Fruit fly (Drosophila melanogaster) whole organism, wandering third instar larva: ENCODE data around the gene CG14537.

Experiments
- Abd-B ChIP-seq: fragments of >200 bp; optimal IDR thresholded peaks from 2 replicates; lab custom pipeline; 2017; ENCODE audit warnings: missing biosample characterization, missing genetic modification characterization
- CG32264 ChIP-seq: fragments of 200-800 bp; sonication (Bioruptor generic); optimal IDR thresholded peaks from 2 replicates; lab custom pipeline; 2016; ENCODE audit warnings: missing biosample characterization, missing genetic modification characterization
- CG9705 ChIP-seq: fragments of 200-800 bp; sonication (Bioruptor generic); optimal IDR thresholded peaks from 2 replicates; lab custom pipeline; 2018; ENCODE audit warnings: missing biosample characterization, mild to moderate bottlenecking, missing genetic modification characterization
- GATAd ChIP-seq: sonication (Bioruptor generic); optimal IDR thresholded peaks from 2 replicates; lab custom pipeline; 2016; ENCODE audit warnings: missing biosample characterization, missing genetic modification characterization
- HLH106 ChIP-seq: fragments of 200-800 bp; optimal IDR thresholded peaks from 3 replicates; lab custom pipeline; 2019; ENCODE audit warnings: missing biosample characterization, mild to moderate bottlenecking, missing genetic modification characterization, moderate library complexity
- Hnf4 ChIP-seq: fragments of 200-800 bp; sonication (Bioruptor generic); optimal IDR thresholded peaks from 2 replicates; lab custom pipeline; 2016; ENCODE audit warnings: missing biosample characterization, mild to moderate bottlenecking, missing genetic modification characterization
- Hr78 ChIP-seq: fragments of >200 bp; optimal IDR thresholded peaks from 2 replicates; lab custom pipeline; 2017; ENCODE audit warnings: missing biosample characterization, missing genetic modification characterization
- Hr83 ChIP-seq: fragments of 200-300 bp; sonication (Bioruptor generic); optimal IDR thresholded peaks from 2 replicates; lab custom pipeline; 2016; ENCODE audit warnings: missing biosample characterization, mild to moderate bottlenecking, missing genetic modification characterization, moderate library complexity; ENCODE audit not compliant: poor library complexity, severe bottlenecking
- Mio ChIP-seq: sonication (Bioruptor generic); optimal IDR thresholded peaks from 2 replicates; lab custom pipeline; 2016; ENCODE audit warnings: missing biosample characterization, missing genetic modification characterization
- Myc ChIP-seq: fragments of >200 bp; optimal IDR thresholded peaks from 2 replicates; lab custom pipeline; 2017
- OdsH ChIP-seq: fragments of 200-800 bp; sonication (Bioruptor generic); optimal IDR thresholded peaks from 2 replicates; lab custom pipeline; 2016; ENCODE audit warnings: missing biosample characterization, mild to moderate bottlenecking, missing genetic modification characterization
- Rel ChIP-seq, 2 experiments: fragments of 200-800 bp; sonication (Bioruptor generic) in 1 of 2; optimal IDR thresholded peaks; 2 replicates in 1 of 2; 3 replicates in 1 of 2; lab custom pipeline; 2016 to 2019; ENCODE audit warnings: mild to moderate bottlenecking in 2 of 2, missing biosample characterization in 2 of 2, missing genetic modification characterization in 2 of 2, moderate library complexity in 1 of 2
- Sp1 ChIP-seq: fragments of 200-800 bp; sonication (Bioruptor generic); optimal IDR thresholded peaks from 3 replicates; lab custom pipeline; 2019; ENCODE audit warnings: missing biosample characterization, mild to moderate bottlenecking, missing genetic modification characterization, moderate library complexity
- Vsx2 ChIP-seq: fragments of 200-300, 225-300 bp; sonication (Bioruptor generic); optimal IDR thresholded peaks from 2 replicates; lab custom pipeline; 2018; ENCODE audit warnings: missing biosample characterization, missing genetic modification characterization; ENCODE audit not compliant: partially characterized antibody
- br ChIP-seq: fragments of 200-800 bp; sonication (Bioruptor generic); optimal IDR thresholded peaks from 2 replicates; lab custom pipeline; 2016; ENCODE audit warnings: missing biosample characterization, missing genetic modification characterization
- brk ChIP-seq: fragments of 200-800 bp; sonication (Bioruptor generic); optimal IDR thresholded peaks from 2 replicates; lab custom pipeline; 2016; ENCODE audit warnings: missing biosample characterization, mild to moderate bottlenecking, missing genetic modification characterization
- dl ChIP-seq, 2 experiments: fragments of 175-275, 200-275 bp in 1 of 2; fragments of 200-275 bp in 1 of 2; sonication (Bioruptor generic); optimal IDR thresholded peaks; lab custom pipeline; 2018; ENCODE audit warnings: mild to moderate bottlenecking in 2 of 2, missing biosample characterization in 2 of 2, missing genetic modification characterization in 2 of 2, moderate library complexity in 2 of 2; ENCODE audit not compliant: partially characterized antibody in 2 of 2, insufficient read depth in 1 of 2
- dsf ChIP-seq: sonication (Bioruptor generic); optimal IDR thresholded peaks from 2 replicates; lab custom pipeline; 2016; ENCODE audit warnings: missing biosample characterization, missing genetic modification characterization, borderline replicate concordance
- ey ChIP-seq: fragments of 200-800 bp; sonication (Bioruptor generic); optimal IDR thresholded peaks from 2 replicates; lab custom pipeline; 2016; ENCODE audit warnings: missing biosample characterization, missing genetic modification characterization
- foxo ChIP-seq, 2 experiments: fragments of 200-800 bp; sonication (Bioruptor generic); optimal IDR thresholded peaks; 2 replicates in 1 of 2; 3 replicates in 1 of 2; lab custom pipeline; 2016 to 2017; ENCODE audit warnings: missing biosample characterization in 2 of 2, missing genetic modification characterization in 2 of 2
- h ChIP-seq: fragments of 200-800 bp; sonication (Bioruptor generic); optimal IDR thresholded peaks from 3 replicates; lab custom pipeline; 2016; ENCODE audit warnings: missing biosample characterization, mild to moderate bottlenecking, missing genetic modification characterization
- jim ChIP-seq: fragments of 175-275, 200-325 bp; sonication (Bioruptor generic); optimal IDR thresholded peaks from 2 replicates; lab custom pipeline; 2016; ENCODE audit warnings: missing biosample characterization, mild to moderate bottlenecking, missing genetic modification characterization
- lola ChIP-seq: fragments of >200 bp; optimal IDR thresholded peaks from 2 replicates; lab custom pipeline; 2017; ENCODE audit warnings: missing biosample characterization, missing genetic modification characterization
- pan ChIP-seq: fragments of >200 bp; optimal IDR thresholded peaks from 2 replicates; lab custom pipeline; 2017
- psq ChIP-seq: fragments of 200-800 bp; sonication (Bioruptor generic); optimal IDR thresholded peaks from 3 replicates; lab custom pipeline; 2017; ENCODE audit warnings: missing biosample characterization, mild to moderate bottlenecking, missing genetic modification characterization, moderate library complexity
- rgr ChIP-seq: fragments of 200-800 bp; sonication (Bioruptor generic); optimal IDR thresholded peaks from 3 replicates; lab custom pipeline; 2016; ENCODE audit warnings: missing biosample characterization, mild to moderate bottlenecking, missing genetic modification characterization
- sage ChIP-seq: fragments of 200-800 bp; sonication (Bioruptor generic); optimal IDR thresholded peaks from 2 replicates; lab custom pipeline; 2016; ENCODE audit warnings: missing biosample characterization, mild to moderate bottlenecking, missing genetic modification characterization
- sv ChIP-seq: fragments of 200-800 bp; sonication (Bioruptor generic); optimal IDR thresholded peaks from 3 replicates; lab custom pipeline; 2016; ENCODE audit warnings: missing biosample characterization, missing genetic modification characterization
- tai ChIP-seq: sonication (Bioruptor generic); optimal IDR thresholded peaks from 2 replicates; lab custom pipeline; 2016; ENCODE audit warnings: missing biosample characterization, missing genetic modification characterization
- usp ChIP-seq: fragments of >200 bp; optimal IDR thresholded peaks from 2 replicates; lab custom pipeline; 2017; ENCODE audit warnings: missing biosample characterization, missing genetic modification characterization
- woc ChIP-seq: sonication (Bioruptor generic); optimal IDR thresholded peaks from 2 replicates; lab custom pipeline; 2016; ENCODE audit warnings: missing biosample characterization, mild to moderate bottlenecking, missing genetic modification characterization

The CG14537 gene

DNA sequence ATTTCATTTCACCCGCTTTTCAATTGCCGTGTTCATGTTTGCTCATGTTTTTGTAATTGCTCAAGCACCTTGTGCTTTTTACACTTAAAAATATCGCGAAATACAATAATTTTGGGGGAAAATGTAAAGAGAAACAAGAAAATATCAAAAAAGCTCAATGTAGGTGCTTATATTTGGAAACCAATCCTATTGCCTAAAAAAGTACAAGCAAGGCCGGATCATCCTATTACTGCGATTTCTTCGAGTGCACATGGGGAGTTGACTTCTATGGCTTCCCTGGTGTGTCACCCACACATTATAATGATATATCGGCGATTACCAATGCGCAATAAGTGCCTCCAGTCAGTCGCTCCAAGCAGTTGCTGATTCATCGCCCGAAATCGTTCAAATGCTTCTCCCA lies 992 bp downstream of the CG14537 start:
- TF ChIP-seq Rel (GFP tag; optimal IDR thresholded peaks at IDR 0.05; lab: Kevin White, UChicago) (no peak), Rel (tag; optimal IDR thresholded peaks at IDR 0.05; lab: Kevin White, UChicago) (no peak), br (GFP tag; lab: Kevin White, UChicago) (peak; percentile 52), h (peak; percentile 29), lola (GFP tag; lab: Kevin White, UChicago) (no peak), psq (GFP tag; lab: Kevin White, UChicago) (peak; percentile 17), rgr (GFP tag; lab: Kevin White, UChicago) (peak; percentile 16), ey (GFP tag; lab: Kevin White, UChicago) (peak; percentile 42), Hnf4 (GFP tag; lab: Kevin White, UChicago) (peak; percentile 9), HLH106 (tag; lab: Kevin White, UChicago) (peak; percentile 17), foxo (GFP tag; optimal IDR thresholded peaks at IDR 0.05; lab: Kevin White, UChicago) (no peak), tai (no peak)

DNA sequence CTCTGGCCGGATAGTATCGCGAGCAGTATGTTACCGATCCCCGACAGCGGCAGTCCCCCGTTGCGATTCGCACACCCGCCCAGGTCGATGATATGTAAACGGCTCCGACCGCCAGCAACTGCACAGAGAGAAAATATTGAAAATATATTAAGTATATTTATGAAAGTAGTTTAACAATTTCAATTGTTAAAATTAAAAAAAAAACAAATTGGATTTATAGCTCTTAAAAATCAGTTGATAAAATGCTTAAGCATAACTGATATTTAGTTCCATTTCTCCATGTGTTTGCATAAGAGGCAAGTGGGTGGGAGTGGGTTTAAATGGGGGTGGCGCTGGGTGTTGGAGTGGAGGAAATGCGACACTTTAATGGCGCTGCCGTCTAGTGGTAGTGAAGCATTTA lies 9.2 kb downstream of the CG14537 start:
- peak in 1 of 2 experiments; percentile 1 for TF ChIP-seq foxo (GFP tag; optimal IDR thresholded peaks at IDR 0.05; lab: Kevin White, UChicago)
- no peak for TF ChIP-seq OdsH (GFP tag; lab: Kevin White, UChicago)

DNA sequence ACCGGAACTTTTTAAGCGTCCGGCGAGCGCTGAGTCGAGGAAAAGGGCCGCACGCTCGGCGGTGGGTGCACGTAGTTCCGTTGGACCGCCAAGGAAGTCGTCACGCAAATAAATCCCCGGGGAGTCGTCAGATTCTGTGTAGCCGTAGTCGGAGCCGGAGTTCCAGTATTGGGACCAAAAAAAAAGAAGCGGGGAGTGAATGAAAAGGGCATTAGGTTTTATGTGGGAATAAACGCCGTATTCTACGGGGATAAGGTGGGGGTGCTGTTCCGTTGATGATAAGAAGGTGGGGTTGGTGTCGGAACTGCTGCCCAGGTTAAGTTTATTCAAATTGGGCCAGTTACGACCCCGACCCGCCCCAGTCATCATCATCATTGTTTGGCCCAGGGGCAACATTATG lies 10.2 kb downstream of the CG14537 start:
- TF ChIP-seq Myc (lab: Kevin White, UChicago) (no peak), Abd-B (GFP tag; lab: Kevin White, UChicago) (no peak), jim (GFP tag; lab: Kevin White, UChicago) (no peak), Rel (GFP tag; optimal IDR thresholded peaks at IDR 0.05; lab: Kevin White, UChicago) (no peak), Rel (tag; optimal IDR thresholded peaks at IDR 0.05; lab: Kevin White, UChicago) (no peak), CG32264 (GFP tag; lab: Kevin White, UChicago) (no peak), GATAd (GFP tag; lab: Kevin White, UChicago) (no peak), Mio (GFP tag; lab: Kevin White, UChicago) (no peak), dl (GFP tag; optimal IDR thresholded peaks at IDR 0.05; lab: Kevin White, UChicago; ENCODE audit: insufficient read depth in 1 of 2, partially characterized antibody in 2 of 2) (no peak), pan (no peak)
- TF ChIP-seq, all 38 proteins: peak for 0

DNA sequence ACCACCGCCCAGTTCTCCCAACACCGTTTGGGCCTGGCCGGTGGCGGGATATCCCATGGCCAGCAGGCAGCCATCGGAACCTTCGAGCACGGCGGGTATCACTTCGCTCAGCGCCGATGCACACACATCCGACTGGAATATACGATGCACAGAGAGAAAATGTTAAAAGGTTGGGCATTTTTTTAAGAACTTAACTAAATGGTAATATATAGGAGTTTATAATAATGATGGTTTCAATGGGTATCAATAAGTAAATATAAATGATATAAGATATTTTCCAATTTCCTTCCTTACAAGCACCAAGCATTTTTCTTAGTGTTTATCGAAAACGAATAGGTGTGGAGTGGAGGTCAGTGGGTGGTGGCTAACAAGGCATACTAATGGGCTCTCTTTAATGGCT lies 11.4 kb downstream of the CG14537 start:
- TF ChIP-seq Hr83 (GFP tag; lab: Kevin White, UChicago) (no peak), foxo (GFP tag; optimal IDR thresholded peaks at IDR 0.05; lab: Kevin White, UChicago) (no peak), sage (no peak), dsf (GFP tag; lab: Kevin White, UChicago) (no peak), woc (GFP tag; lab: Kevin White, UChicago) (no peak), Vsx2 (GFP tag; lab: Kevin White, UChicago) (no peak), pan (no peak), HLH106 (tag; lab: Kevin White, UChicago) (no peak), tai (no peak)

DNA sequence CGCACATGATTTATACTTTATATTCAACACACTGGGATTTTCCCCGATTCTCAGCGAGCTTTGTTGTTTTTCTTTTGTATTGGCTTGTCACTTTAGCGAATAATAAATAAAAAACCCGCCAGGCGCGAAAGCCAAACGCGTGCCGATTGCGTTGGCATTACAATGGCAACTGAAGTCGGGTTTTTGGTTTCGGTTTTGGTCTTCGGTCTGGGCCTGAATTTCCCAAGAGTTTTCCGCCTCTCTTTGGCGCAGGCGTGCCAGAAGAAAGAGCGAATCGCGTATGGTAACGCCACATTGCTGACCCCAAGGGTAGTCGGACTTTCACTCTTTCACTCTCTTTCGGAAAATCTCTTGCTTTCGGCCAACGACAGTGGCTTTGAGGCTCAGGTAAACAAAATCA lies 14.9 kb downstream of the CG14537 start, which contains the start of gene CG14535:
Gene CG14535, minus strand, starts transcription at position 368 of the 400 bp plus-strand sequence.
- TF ChIP-seq tai (no peak), usp (GFP tag; lab: Kevin White, UChicago) (no peak), Sp1 (GFP tag; lab: Kevin White, UChicago) (no peak), ey (GFP tag; lab: Kevin White, UChicago) (no peak), pan (no peak), lola (GFP tag; lab: Kevin White, UChicago) (no peak), brk (no peak), rgr (GFP tag; lab: Kevin White, UChicago) (no peak), dsf (GFP tag; lab: Kevin White, UChicago) (no peak), Vsx2 (GFP tag; lab: Kevin White, UChicago) (no peak), psq (GFP tag; lab: Kevin White, UChicago) (no peak), foxo (GFP tag; optimal IDR thresholded peaks at IDR 0.05; lab: Kevin White, UChicago) (no peak), dl (GFP tag; optimal IDR thresholded peaks at IDR 0.05; lab: Kevin White, UChicago; ENCODE audit: insufficient read depth in 1 of 2, partially characterized antibody in 2 of 2) (no peak), Rel (GFP tag; optimal IDR thresholded peaks at IDR 0.05; lab: Kevin White, UChicago) (no peak), Rel (tag; optimal IDR thresholded peaks at IDR 0.05; lab: Kevin White, UChicago) (no peak), Hr78 (GFP tag; lab: Kevin White, UChicago) (no peak), sv (GFP tag; lab: Kevin White, UChicago) (no peak), CG9705 (no peak)
